Worm (Caenorhabditis elegans) whole organism, L4 larva: ENCODE results near the gene Y75B8A.32.

ENCODE experiments used
- F49E8.2 ChIP-seq: sonication (generic microtip); optimal IDR thresholded peaks from 2 replicates; lab custom pipeline; 2016; ENCODE audit warnings: missing compliant biosample characterization, mild to moderate bottlenecking, missing genetic modification characterization, borderline replicate concordance
- Y105C5A.15 ChIP-seq: fragments of 200-800 bp; sonication (Bioruptor generic); IDR thresholded peaks from 2 replicates; pipeline ENCODE4 v1.3.6; 2022; ENCODE audit warnings: missing genetic modification characterization, missing compliant biosample characterization
- Y48G9A.11 ChIP-seq: fragments of 200-800 bp; sonication (Bioruptor generic); IDR thresholded peaks from 2 replicates; pipeline ENCODE4 v1.3.6; 2022; ENCODE audit warnings: missing genetic modification reagents, missing genetic modification characterization, missing compliant biosample characterization
- Y5F2A.4 ChIP-seq: fragments of 200-800 bp; sonication (Bioruptor generic); optimal IDR thresholded peaks from 2 replicates; lab custom pipeline; 2018; ENCODE audit warnings: mild to moderate bottlenecking, missing genetic modification characterization, missing compliant biosample characterization
- Y75B8A.6 ChIP-seq: fragments of 200-800 bp; sonication (Bioruptor generic); IDR thresholded peaks from 2 replicates; pipeline ENCODE4 v1.3.6; 2022; ENCODE audit warnings: missing genetic modification reagents, missing genetic modification characterization, missing compliant biosample characterization
- ZK546.5 ChIP-seq, 2 experiments: sonication (generic microtip); optimal IDR thresholded peaks; 2 replicates each; lab custom pipeline; 2017; ENCODE audit warnings: missing biosample characterization in 2 of 2, missing genetic modification characterization in 2 of 2
- aha-1 ChIP-seq: fragments of 150-350 bp; peaks from one replicate; lab custom pipeline; 2014; ENCODE audit warnings: missing biosample characterization, missing genetic modification characterization
- ama-1 ChIP-seq: fragments of 150-350 bp; optimal IDR thresholded peaks from 2 replicates; lab custom pipeline; 2014; ENCODE audit warnings: inconsistent platforms, mixed read lengths
- arid-1 ChIP-seq: fragments of 200-800 bp; sonication (Bioruptor generic); conservative IDR thresholded peaks from 2 replicates; pipeline ENCODE4 v1.3.6; 2022; ENCODE audit warnings: missing genetic modification reagents, missing genetic modification characterization, missing compliant biosample characterization
- ceh-20 ChIP-seq: fragments of 200-800 bp; sonication (Bioruptor generic); IDR thresholded peaks from 2 replicates; pipeline ENCODE4 v1.3.6; 2022; ENCODE audit warnings: missing genetic modification reagents, missing genetic modification characterization, missing compliant biosample characterization
- ceh-28 ChIP-seq: fragments of 150-350 bp; optimal IDR thresholded peaks from 2 replicates; lab custom pipeline; 2014; ENCODE audit warnings: missing biosample characterization, missing genetic modification reagents, missing genetic modification characterization
- ceh-32 ChIP-seq: sonication (generic microtip); optimal IDR thresholded peaks from 2 replicates; lab custom pipeline; 2016; ENCODE audit warnings: mild to moderate bottlenecking, missing genetic modification characterization, missing compliant biosample characterization; ENCODE audit not compliant: poor library complexity
- ceh-44 ChIP-seq: fragments of 200-800 bp; sonication (Bioruptor generic); IDR thresholded peaks from 2 replicates; pipeline ENCODE4 v1.3.6; 2022; ENCODE audit warnings: missing genetic modification reagents, missing genetic modification characterization, missing compliant biosample characterization
- ceh-82 ChIP-seq: sonication (generic microtip); optimal IDR thresholded peaks from 2 replicates; lab custom pipeline; 2017; ENCODE audit warnings: missing biosample characterization, missing genetic modification characterization
- daf-12 ChIP-seq: fragments of 150-350 bp; optimal IDR thresholded peaks from 2 replicates; lab custom pipeline; 2014; ENCODE audit warnings: missing biosample characterization, missing genetic modification reagents, missing genetic modification characterization
- daf-16 ChIP-seq, 3 experiments: sonication (generic microtip); optimal IDR thresholded peaks; 2 replicates each; lab custom pipeline; 2016 to 2017; ENCODE audit warnings: missing genetic modification characterization in 3 of 3, missing genetic modification reagents in 3 of 3, mild to moderate bottlenecking in 2 of 3, missing compliant biosample characterization in 2 of 3, missing biosample characterization in 1 of 3, moderate library complexity in 1 of 3
- dpl-1 ChIP-seq: fragments of 150-350 bp; optimal IDR thresholded peaks from 2 replicates; lab custom pipeline; 2014; ENCODE audit warnings: missing biosample characterization, missing genetic modification reagents, missing genetic modification characterization
- dve-1 ChIP-seq: sonication (generic microtip); optimal IDR thresholded peaks from 2 replicates; lab custom pipeline; 2017; ENCODE audit warnings: antibody characterized with exemption, mild to moderate bottlenecking, missing genetic modification characterization, missing compliant biosample characterization; ENCODE audit not compliant: insufficient read depth
- egl-27 ChIP-seq: sonication (generic microtip); optimal IDR thresholded peaks from 3 replicates; lab custom pipeline; 2017; ENCODE audit warnings: missing biosample characterization, missing genetic modification reagents, missing genetic modification characterization
- fkh-10 ChIP-seq: fragments of 150-350 bp; optimal IDR thresholded peaks from 2 replicates; lab custom pipeline; 2014; ENCODE audit warnings: missing biosample characterization, missing genetic modification reagents, missing genetic modification characterization
- hlh-11 ChIP-seq: fragments of 200-800 bp; sonication (Bioruptor generic); optimal IDR thresholded peaks from 2 replicates; lab custom pipeline; 2018; ENCODE audit warnings: mild to moderate bottlenecking, missing genetic modification characterization, missing compliant biosample characterization
- lin-15B ChIP-seq: fragments of 150-350 bp; sonication (generic microtip); optimal IDR thresholded peaks from 3 replicates; lab custom pipeline; 2014; ENCODE audit warnings: missing biosample characterization, missing genetic modification characterization
- lin-38 ChIP-seq: fragments of 200-800 bp; sonication (Bioruptor generic); IDR thresholded peaks from 2 replicates; pipeline ENCODE4 v1.3.6; 2022; ENCODE audit warnings: missing genetic modification reagents, missing genetic modification characterization, missing compliant biosample characterization
- madf-9 ChIP-seq: fragments of 200-800 bp; sonication (Bioruptor generic); conservative IDR thresholded peaks from 2 replicates; pipeline ENCODE4 v1.3.6; 2022; ENCODE audit warnings: missing genetic modification reagents, missing genetic modification characterization, missing compliant biosample characterization
- mdl-1 ChIP-seq, 2 experiments: fragments of 150-350 bp in 1 of 2; sonication (generic microtip) in 1 of 2; optimal IDR thresholded peaks; 2 replicates each; lab custom pipeline; 2014 to 2017; ENCODE audit warnings: missing biosample characterization in 2 of 2, missing genetic modification characterization in 2 of 2
- nhr-11 ChIP-seq: fragments of 150-350 bp; optimal IDR thresholded peaks from 2 replicates; lab custom pipeline; 2014; ENCODE audit warnings: missing biosample characterization, missing genetic modification characterization
- nhr-41 ChIP-seq: fragments of 200-800 bp; sonication (Bioruptor generic); IDR thresholded peaks from 2 replicates; pipeline ENCODE4 v1.3.6; 2022; ENCODE audit warnings: missing genetic modification reagents, missing genetic modification characterization, missing compliant biosample characterization
- nhr-42 ChIP-seq: fragments of 200-800 bp; sonication (Bioruptor generic); IDR thresholded peaks from 2 replicates; pipeline ENCODE4 v1.3.6; 2022; ENCODE audit warnings: missing genetic modification characterization, missing compliant biosample characterization
- nhr-48 ChIP-seq: sonication (generic microtip); optimal IDR thresholded peaks from 2 replicates; lab custom pipeline; 2016; ENCODE audit warnings: mild to moderate bottlenecking, missing genetic modification characterization, missing compliant biosample characterization
- pha-4 ChIP-seq, 2 experiments: fragments of 150-350 bp in 1 of 2; fragments of 200-800 bp in 1 of 2; sonication (Bioruptor generic) in 1 of 2; IDR thresholded peaks in 1 of 2; optimal IDR thresholded peaks in 1 of 2; 2 replicates each; pipeline versions ENCODE4 v1.3.6 to Lab custom; 2014 to 2022; ENCODE audit warnings: missing genetic modification characterization in 2 of 2, missing genetic modification reagents in 2 of 2, missing biosample characterization in 1 of 2, missing compliant biosample characterization in 1 of 2
- rbr-2 ChIP-seq: sonication (generic microtip); optimal IDR thresholded peaks from 2 replicates; lab custom pipeline; 2016; ENCODE audit warnings: missing genotype, missing genetic modification characterization, missing compliant biosample characterization
- snpc-1.2 ChIP-seq: fragments of 200-800 bp; sonication (Bioruptor generic); IDR thresholded peaks from 2 replicates; pipeline ENCODE4 v1.3.6; 2022; ENCODE audit warnings: missing genetic modification reagents, missing genetic modification characterization, missing compliant biosample characterization
- spr-3 ChIP-seq: fragments of 200-800 bp; sonication (Bioruptor generic); optimal IDR thresholded peaks from 2 replicates; lab custom pipeline; 2018; ENCODE audit warnings: mild to moderate bottlenecking, missing genetic modification characterization, missing compliant biosample characterization
- tra-1 ChIP-seq: fragments of 200-800 bp; sonication (Bioruptor generic); IDR thresholded peaks from 2 replicates; pipeline ENCODE4 v1.3.6; 2022; ENCODE audit warnings: missing genetic modification reagents, missing genetic modification characterization, missing compliant biosample characterization
- unc-39 ChIP-seq: sonication (generic microtip); optimal IDR thresholded peaks from 2 replicates; lab custom pipeline; 2017; ENCODE audit warnings: missing biosample characterization, missing genetic modification characterization
- unc-62 ChIP-seq, 3 experiments: fragments of 150-350 bp in 1 of 3; sonication (generic microtip); optimal IDR thresholded peaks in 2 of 3; peaks in 1 of 3; 1 replicate in 1 of 3; 2 replicates in 2 of 3; lab custom pipeline; 2014 to 2017; ENCODE audit warnings: missing biosample characterization in 3 of 3, missing genetic modification characterization in 3 of 3, missing genetic modification reagents in 3 of 3, missing genotype in 1 of 3
- zip-2 ChIP-seq: fragments of 150-350 bp; optimal IDR thresholded peaks from 2 replicates; lab custom pipeline; 2014; ENCODE audit warnings: missing biosample characterization, missing genetic modification characterization

The Y75B8A.32 gene

DNA sequence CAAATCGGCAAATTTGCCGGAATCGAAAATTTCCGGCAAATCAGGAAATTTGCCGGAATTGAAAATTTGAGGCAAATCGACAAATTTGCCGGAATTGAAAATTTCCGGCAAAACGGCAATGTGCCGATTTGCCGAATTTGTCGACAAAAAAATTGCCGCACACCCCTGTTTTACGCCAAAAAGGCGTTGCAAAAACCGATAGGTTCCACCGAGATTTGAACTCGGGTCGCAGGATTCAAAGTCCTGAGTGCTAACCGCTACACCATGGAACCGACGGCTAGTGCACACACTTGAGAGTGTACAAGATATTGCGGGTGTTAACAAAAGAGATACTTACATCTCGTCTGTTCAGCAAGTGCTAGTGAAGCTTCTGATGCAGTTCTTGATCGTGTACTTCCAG, 41.3 kb upstream of the Y75B8A.32 start (continued):
- TF ChIP-seq lin-38 (peak; percentile 72), Y75B8A.6 (GFP tag; lab: Robert Waterston, UW) (no peak), tra-1 (GFP tag; lab: Robert Waterston, UW) (0 out of 2 replicates have a peak, but pooled peaks have one; percentile 22), pha-4 (GFP tag; IDR thresholded peaks at IDR 0.05; lab: Robert Waterston, UW) (peak; percentile 61; the same call in 1 of the 2 replicates), pha-4 (tag; optimal IDR thresholded peaks at IDR 0.05; lab: Kevin White, UChicago) (no peak), ceh-20 (no peak), dpl-1 (GFP tag; lab: Kevin White, UChicago) (no peak), ama-1 (lab: Kevin White, UChicago) (no peak), daf-16 (GFP tag; optimal IDR thresholded peaks at IDR 0.05; lab: Kevin White, UChicago) (peak in 1 of 2 experiments; percentile 20), daf-16 (tag; optimal IDR thresholded peaks at IDR 0.05; lab: Kevin White, UChicago) (no peak), fkh-10 (no peak), lin-15B (no peak), nhr-42 (GFP tag; lab: Robert Waterston, UW) (0 out of 2 replicates have a peak, but pooled peaks have one; percentile 7), spr-3 (GFP tag; lab: Kevin White, UChicago) (peak; percentile 15), rbr-2 (tag; lab: Kevin White, UChicago) (peak; percentile 33), Y48G9A.11 (peak; percentile 49; the same call in 1 of the 2 replicates), ceh-44 (GFP tag; lab: Robert Waterston, UW) (no peak), zip-2 (tag; lab: Kevin White, UChicago) (no peak), ceh-82 (no peak), snpc-1.2 (GFP tag; lab: Robert Waterston, UW) (peak; percentile 37; the same call in 1 of the 2 replicates), madf-9 (GFP tag; lab: Robert Waterston, UW) (peak; percentile 43; the same call in 1 of the 2 replicates), egl-27 (tag; lab: Kevin White, UChicago) (no peak), Y105C5A.15 (no peak)

DNA sequence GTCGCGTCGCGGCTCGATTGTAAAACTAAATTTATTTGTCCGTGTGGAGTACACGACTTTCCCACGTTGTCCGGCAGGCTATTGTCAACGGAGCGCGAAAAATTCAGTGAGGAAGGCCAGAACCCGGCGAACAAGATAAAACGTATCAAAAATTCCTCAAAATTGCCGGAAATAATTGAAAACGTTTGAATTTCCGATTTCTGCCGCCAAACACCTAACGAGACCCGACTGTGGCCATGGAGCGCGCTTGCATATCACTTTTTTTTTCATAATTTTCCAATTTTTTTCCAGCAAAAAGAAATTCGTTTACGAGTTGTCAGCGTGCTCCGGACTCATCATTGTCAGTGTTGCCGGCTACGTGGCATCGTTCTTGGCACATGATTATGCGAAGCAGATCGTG, 40.1 kb upstream of the Y75B8A.32 start:
- no peak for TF ChIP-seq hlh-11 (tag; lab: Kevin White, UChicago)
- no peak for TF ChIP-seq arid-1 (GFP tag; lab: Robert Waterston, UW)
- TF ChIP-seq unc-62 (GFP tag; optimal IDR thresholded peaks at IDR 0.05 in 1 of 2; lab: Kevin White, UChicago) = peak in 1 of 2 experiments; percentile 55
- no peak for TF ChIP-seq unc-62 (tag; optimal IDR thresholded peaks at IDR 0.05; lab: Kevin White, UChicago)
- TF ChIP-seq mdl-1 (tag; optimal IDR thresholded peaks at IDR 0.05; lab: Kevin White, UChicago) = no peak
- no peak for TF ChIP-seq nhr-48
- no peak for TF ChIP-seq dve-1 (tag; lab: Kevin White, UChicago)
- TF ChIP-seq ZK546.5 (tag; optimal IDR thresholded peaks at IDR 0.05; lab: Kevin White, UChicago) = no peak
- TF ChIP-seq nhr-11 = no peak
- TF ChIP-seq Y48G9A.11 = no peak
- peak; percentile 93 for TF ChIP-seq aha-1
- TF ChIP-seq F49E8.2 (tag; lab: Kevin White, UChicago) = no peak

DNA sequence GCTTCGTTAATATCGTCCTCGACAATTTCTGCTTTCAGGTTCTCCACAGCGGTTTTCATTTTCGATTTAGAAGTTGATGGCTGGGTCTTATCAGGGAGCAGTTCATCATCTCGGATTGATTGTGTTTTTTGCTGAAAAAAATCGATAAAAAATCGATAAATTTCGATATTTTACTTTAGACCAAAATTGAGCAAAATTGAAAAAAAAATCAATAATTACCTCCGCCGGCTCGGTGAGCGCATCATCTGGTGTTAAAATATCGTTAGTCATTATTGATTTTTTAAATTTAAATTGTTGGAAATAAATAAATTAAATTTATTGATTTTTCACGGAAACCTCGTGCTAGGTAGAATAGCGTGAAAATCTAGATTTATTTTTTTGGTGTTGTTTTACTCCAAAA, 36.7 kb upstream of the Y75B8A.32 start, which contains the start of gene Y49E10.10:
Gene Y49E10.10 (plus strand): TSS at position 381 of the 400 bp plus-strand sequence.
- TF ChIP-seq ceh-28 (tag; lab: Kevin White, UChicago) = peak; percentile 93
- no peak for TF ChIP-seq daf-12 (tag; lab: Kevin White, UChicago)
- no peak for TF ChIP-seq Y5F2A.4 (GFP tag; lab: Kevin White, UChicago)
- no peak for TF ChIP-seq ceh-32 (tag; lab: Kevin White, UChicago)
- TF ChIP-seq nhr-41 (GFP tag; lab: Robert Waterston, UW) = no peak
- no peak for TF ChIP-seq unc-39 (tag; lab: Kevin White, UChicago)
